Fruit fly (Drosophila melanogaster): ENCODE data around the gene eIF3a.

The eIF3a gene

DNA sequence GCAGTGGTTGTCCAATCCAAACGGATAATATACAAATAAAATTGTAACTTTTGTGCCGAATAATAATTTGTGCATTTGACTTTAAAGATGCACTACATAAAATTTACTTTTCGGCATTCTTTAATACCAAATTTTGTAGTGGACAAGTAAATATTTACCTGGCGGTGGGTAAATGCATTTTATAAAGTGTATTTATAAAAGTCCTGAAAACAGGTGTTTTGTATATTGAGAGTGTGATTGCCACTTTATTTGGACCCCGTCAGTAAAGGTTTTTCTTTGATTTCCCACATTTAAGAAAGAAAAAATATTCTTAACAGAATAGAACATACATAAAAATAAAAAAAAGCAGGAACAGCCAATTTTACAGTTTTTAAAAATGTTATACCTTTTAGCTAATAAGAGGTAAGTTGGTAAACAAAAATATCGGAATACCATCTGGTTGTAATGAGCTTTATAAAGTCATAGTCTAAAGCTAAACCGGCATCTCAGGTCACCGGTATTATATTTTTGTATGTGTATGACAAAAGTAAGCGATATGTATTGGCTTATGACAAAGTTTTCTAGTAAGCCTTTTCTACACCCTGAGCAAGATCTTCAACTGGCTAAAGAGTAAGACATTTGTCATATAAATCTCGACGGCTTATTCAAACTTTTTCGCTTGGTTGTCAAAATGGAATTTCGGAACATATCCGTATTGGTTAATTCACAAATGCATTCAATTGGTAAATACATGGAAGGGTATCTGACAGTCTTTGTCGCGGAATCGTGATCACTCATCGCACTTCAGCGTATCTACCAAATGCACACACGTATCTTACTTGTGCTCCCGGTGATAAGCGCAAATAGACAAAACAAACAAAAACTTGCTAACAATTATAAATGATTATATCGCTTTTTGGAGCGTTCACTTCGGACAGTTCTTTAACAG is 38.8 kb downstream of the eIF3a start (continued):
- TF ChIP-seq Doc3 (GFP tag; IDR thresholded peaks at IDR 0.05; ENCODE audit: partially characterized antibody) (no peak), chif (GFP tag; optimal IDR thresholded peaks at IDR 0.05) (peak; percentile 84), p53 (GFP tag; optimal IDR thresholded peaks at IDR 0.05) (peak; percentile 49), Elba2 (GFP tag; optimal IDR thresholded peaks at IDR 0.05) (no peak), Blimp-1 (GFP tag; optimal IDR thresholded peaks at IDR 0.05) (no peak), Hmr (GFP tag; optimal IDR thresholded peaks at IDR 0.05) (peak; percentile 89), CG4854 (GFP tag; optimal IDR thresholded peaks at IDR 0.05) (peak; percentile 80), CG9437 (GFP tag; optimal IDR thresholded peaks at IDR 0.05) (peak; percentile 75), CG15696 (tag; optimal IDR thresholded peaks at IDR 0.05) (no peak), oc (tag; optimal IDR thresholded peaks at IDR 0.05) (peak; percentile 84), hb (GFP tag; IDR thresholded peaks at IDR 0.05; ENCODE audit: partially characterized antibody) (no peak), gce (GFP tag; IDR thresholded peaks at IDR 0.05) (peak; percentile 67; the same call in 2 of the 3 replicates), Ets65A (GFP tag) (peak; percentile 99), fd96Cb (tag; optimal IDR thresholded peaks at IDR 0.05) (peak; percentile 84), CG10274 (GFP tag; optimal IDR thresholded peaks at IDR 0.05) (peak; percentile 92), HmgD (GFP tag; optimal IDR thresholded peaks at IDR 0.05) (peak; percentile 72), CG42726 (GFP tag; IDR thresholded peaks at IDR 0.05; ENCODE audit: partially characterized antibody) (no peak), CG5953 (GFP tag; IDR thresholded peaks at IDR 0.05) (peak; percentile 85), fd64A (GFP tag; optimal IDR thresholded peaks at IDR 0.05) (peak; percentile 75), CG2875 (GFP tag; optimal IDR thresholded peaks at IDR 0.05) (peak; percentile 75), en (GFP tag; optimal IDR thresholded peaks at IDR 0.05) (peak; percentile 73), ac (GFP tag; optimal IDR thresholded peaks at IDR 0.05) (no peak), CG12391 (tag; optimal IDR thresholded peaks at IDR 0.05) (peak; percentile 88), CG4730 (GFP tag; IDR thresholded peaks at IDR 0.05) (peak; percentile 83), CG3995 (GFP tag; optimal IDR thresholded peaks at IDR 0.05) (peak; percentile 47), tgo (GFP tag; IDR thresholded peaks at IDR 0.05) (peak; percentile 89), Hr51 (GFP tag; optimal IDR thresholded peaks at IDR 0.05) (peak; percentile 76 to 93), HLH3B (GFP tag; IDR thresholded peaks at IDR 0.05) (peak; percentile 87), cas (GFP tag; IDR thresholded peaks at IDR 0.05) (peak; percentile 66; the same call in 1 of the 2 replicates), Xbp1 (GFP tag; optimal IDR thresholded peaks at IDR 0.05) (peak; percentile 87), eve (GFP tag; optimal IDR thresholded peaks at IDR 0.05) (no peak), CG31365 (tag; optimal IDR thresholded peaks at IDR 0.05) (peak; percentile 80), E2f1 (GFP tag; IDR thresholded peaks at IDR 0.05) (peak; percentile 89), jing (GFP tag; optimal IDR thresholded peaks at IDR 0.05) (no peak), CG8944 (GFP tag; optimal IDR thresholded peaks at IDR 0.05) (peak; percentile 87), CG16779 (GFP tag; IDR thresholded peaks at IDR 0.05) (peak; percentile 28; the same call in 1 of the 2 replicates), ems (GFP tag; optimal IDR thresholded peaks at IDR 0.05) (peak; percentile 86), CG15479 (GFP tag; optimal IDR thresholded peaks at IDR 0.05) (no peak), sna (GFP tag; IDR thresholded peaks at IDR 0.05; ENCODE audit: partially characterized antibody) (no peak), CG30403 (GFP tag; optimal IDR thresholded peaks at IDR 0.05) (peak; percentile 84), klu (GFP tag; IDR thresholded peaks at IDR 0.05) (no peak), CG17802 (tag; optimal IDR thresholded peaks at IDR 0.05) (peak; percentile 60), zen (tag; optimal IDR thresholded peaks at IDR 0.05) (peak; percentile 64), hkb (optimal IDR thresholded peaks at IDR 0.05) (no peak), hkb (GFP tag; IDR thresholded peaks at IDR 0.05) (peak; percentile 94), CG12155 (GFP tag; optimal IDR thresholded peaks at IDR 0.05) (peak; percentile 84), bbx (GFP tag; IDR thresholded peaks at IDR 0.05; ENCODE audit: partially characterized antibody) (no peak), twi (tag; optimal IDR thresholded peaks at IDR 0.05) (peak; percentile 57)

Data from whole organism, embryonic.